Worm (Caenorhabditis elegans) whole organism, L1 larva: ENCODE data around the gene calf-1.

ENCODE experiments used
- skn-1 ChIP-seq: fragments of 150-350 bp; optimal IDR thresholded peaks from 2 replicates; lab custom pipeline; 2014; ENCODE audit warnings: missing biosample characterization, missing genetic modification characterization
- snpc-4 ChIP-seq: fragments of 150-350 bp; optimal IDR thresholded peaks from 2 replicates; lab custom pipeline; 2014; ENCODE audit warnings: missing biosample characterization, missing genetic modification characterization
- sptf-1 ChIP-seq: fragments of 150-350 bp; optimal IDR thresholded peaks from 2 replicates; lab custom pipeline; 2014; ENCODE audit warnings: missing biosample characterization, missing genetic modification characterization
- unc-86 ChIP-seq: sonication (generic microtip); optimal IDR thresholded peaks from 2 replicates; lab custom pipeline; 2016; ENCODE audit warnings: missing genetic modification characterization, missing compliant biosample characterization

DNA sequence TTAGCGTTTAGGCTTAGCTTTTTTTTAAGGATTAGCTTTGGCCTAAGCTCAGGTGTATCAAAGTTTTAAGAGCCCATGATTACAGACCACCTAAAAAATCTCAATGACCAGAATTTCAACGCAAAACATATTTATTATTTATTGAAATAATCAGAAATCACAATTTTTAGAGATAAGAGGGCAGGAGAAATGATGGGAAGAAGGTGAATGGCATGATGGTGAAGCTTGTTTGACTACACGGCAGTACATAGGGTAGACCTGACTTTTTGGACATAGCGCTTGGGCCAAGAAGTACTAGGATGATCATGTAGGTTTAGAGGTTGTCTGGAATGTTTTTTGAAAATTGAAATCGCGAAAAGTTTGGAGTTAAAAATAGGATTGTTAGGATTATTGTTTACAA, 20.8 kb upstream of the calf-1 start:
- no peak for TF ChIP-seq snpc-4 (tag; lab: Kevin White, UChicago)
- TF ChIP-seq unc-86 (tag; lab: Kevin White, UChicago), result no peak
- TF ChIP-seq sptf-1, result no peak
- TF ChIP-seq skn-1 (tag; lab: Kevin White, UChicago), result no peak
